Worm (Caenorhabditis elegans): ENCODE results near the gene Y110A2AL.9.
A peak's percentile ranks its signal among the peaks of the same experiment; 100 is the strongest.

The Y110A2AL.9 gene

ce11 chrII:2836853-2837252 lies 29.6 kb downstream of the Y110A2AL.9 start, which contains the start of gene K12H6.7:
Gene K12H6.7 (minus strand): TSS chrII:2836953.
- TF ChIP-seq pha-2 (tag; optimal IDR thresholded peaks at IDR 0.05) (no peak), ama-1 (optimal IDR thresholded peaks at IDR 0.05) (no peak), lin-11 (tag; optimal IDR thresholded peaks at IDR 0.05) (no peak), ceh-9 (tag; optimal IDR thresholded peaks at IDR 0.05) (no peak), hlh-30 (tag; optimal IDR thresholded peaks at IDR 0.05; ENCODE audit: insufficient read depth) (no peak), pha-4 (tag; optimal IDR thresholded peaks at IDR 0.05) (no peak), ceh-31 (tag; optimal IDR thresholded peaks at IDR 0.05) (no peak), Y22D7AL.16 (tag; optimal IDR thresholded peaks at IDR 0.05) (no peak), sox-4 (tag; optimal IDR thresholded peaks at IDR 0.05) (no peak), hlh-6 (tag; optimal IDR thresholded peaks at IDR 0.05) (no peak), fax-1 (tag; optimal IDR thresholded peaks at IDR 0.05) (no peak), fkh-10 (GFP tag; optimal IDR thresholded peaks at IDR 0.05) (no peak), unc-55 (GFP tag; optimal IDR thresholded peaks at IDR 0.05) (no peak), nhr-232 (tag; optimal IDR thresholded peaks at IDR 0.05) (no peak), npax-4 (tag; optimal IDR thresholded peaks at IDR 0.05) (no peak), ceh-22 (tag; optimal IDR thresholded peaks at IDR 0.05) (no peak), elt-2 (tag; optimal IDR thresholded peaks at IDR 0.05) (no peak)

- TF ChIP-seq hlh-6 (tag; optimal IDR thresholded peaks at IDR 0.05) = no peak
- no peak for TF ChIP-seq ama-1 (optimal IDR thresholded peaks at IDR 0.05)
- peak; percentile 90 for TF ChIP-seq elt-2 (tag; optimal IDR thresholded peaks at IDR 0.05)
- no peak for TF ChIP-seq T23F11.4 (GFP tag; optimal IDR thresholded peaks at IDR 0.05)
Measured at ce11 chrII:2834105-2834504, 32.3 kb downstream of the Y110A2AL.9 start.

- TF ChIP-seq ceh-30 (tag; optimal IDR thresholded peaks at IDR 0.05) (peak; percentile 26), unc-42 (tag; optimal IDR thresholded peaks at IDR 0.05) (no peak), hlh-30 (tag; optimal IDR thresholded peaks at IDR 0.05; ENCODE audit: insufficient read depth) (peak; percentile 57)
Measured at ce11 chrII:2832539-2832938, 33.9 kb downstream of the Y110A2AL.9 start.

- TF ChIP-seq syd-9 (tag; optimal IDR thresholded peaks at IDR 0.05) (no peak), unc-55 (GFP tag; optimal IDR thresholded peaks at IDR 0.05) (peak; percentile 14), elt-2 (tag; optimal IDR thresholded peaks at IDR 0.05) (no peak)
Measured at ce11 chrII:2832098-2832497, 34.3 kb downstream of the Y110A2AL.9 start.

DNA sequence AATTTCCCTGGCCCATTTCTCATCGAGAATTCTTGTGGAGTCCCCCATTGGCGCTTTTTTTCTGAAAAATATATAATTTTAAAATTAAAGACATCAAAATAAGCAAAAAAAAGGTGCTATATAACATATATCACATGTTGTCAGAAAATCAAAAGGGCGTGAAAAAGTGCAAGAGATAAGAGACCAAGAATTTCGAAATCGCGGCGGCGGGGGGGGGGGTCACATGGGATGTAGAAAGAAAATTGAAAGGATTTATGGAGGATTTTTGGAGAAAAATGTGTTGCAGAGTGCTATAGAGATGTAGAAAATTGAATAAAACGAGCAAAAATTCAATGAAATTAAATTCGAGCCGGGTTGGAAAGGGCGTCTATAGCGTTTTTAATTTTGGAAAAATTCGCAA lies 35.3 kb downstream of the Y110A2AL.9 start, which contains the start of gene K12H6.6:
Gene K12H6.6 (minus strand): TSS at position 61 of the 400 bp plus-strand sequence.
- TF ChIP-seq unc-42 (tag; optimal IDR thresholded peaks at IDR 0.05) (peak; percentile 12), dve-1 (tag; optimal IDR thresholded peaks at IDR 0.05) (no peak)

DNA sequence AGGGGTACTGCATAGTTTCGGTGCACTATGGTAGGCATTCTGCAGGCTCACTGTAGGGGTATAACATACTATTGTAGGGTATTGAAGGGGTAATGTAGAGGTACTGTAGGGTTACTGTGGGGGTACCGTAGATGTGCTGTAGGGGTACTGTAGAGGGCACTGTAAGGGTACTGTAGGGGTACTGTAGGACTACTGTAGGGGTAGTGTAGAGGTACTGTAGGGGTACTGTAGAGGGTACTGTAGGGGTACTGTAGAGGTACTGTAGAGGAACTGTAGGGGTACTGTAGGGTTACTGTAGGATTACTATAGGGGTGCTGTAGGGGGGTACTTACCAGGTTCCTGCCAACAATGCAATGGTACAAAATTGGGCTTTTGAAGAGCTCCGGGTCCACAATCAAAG lies 36.3 kb downstream of the Y110A2AL.9 start:
- TF ChIP-seq dmd-4 (tag; optimal IDR thresholded peaks at IDR 0.05; ENCODE audit: borderline replicate concordance) (no peak), hlh-13 (GFP tag; optimal IDR thresholded peaks at IDR 0.05) (no peak), fkh-10 (GFP tag; optimal IDR thresholded peaks at IDR 0.05) (no peak), elt-2 (tag; optimal IDR thresholded peaks at IDR 0.05) (no peak), ama-1 (optimal IDR thresholded peaks at IDR 0.05) (no peak), hlh-15 (tag; optimal IDR thresholded peaks at IDR 0.05) (no peak), ceh-22 (tag; optimal IDR thresholded peaks at IDR 0.05) (no peak), syd-9 (tag; optimal IDR thresholded peaks at IDR 0.05) (no peak), pros-1 (tag; optimal IDR thresholded peaks at IDR 0.05) (no peak), rnt-1 (tag; optimal IDR thresholded peaks at IDR 0.05) (no peak), pha-2 (tag; optimal IDR thresholded peaks at IDR 0.05) (no peak), lim-6 (tag; optimal IDR thresholded peaks at IDR 0.05) (no peak), nhr-11 (tag; optimal IDR thresholded peaks at IDR 0.05) (no peak)

DNA sequence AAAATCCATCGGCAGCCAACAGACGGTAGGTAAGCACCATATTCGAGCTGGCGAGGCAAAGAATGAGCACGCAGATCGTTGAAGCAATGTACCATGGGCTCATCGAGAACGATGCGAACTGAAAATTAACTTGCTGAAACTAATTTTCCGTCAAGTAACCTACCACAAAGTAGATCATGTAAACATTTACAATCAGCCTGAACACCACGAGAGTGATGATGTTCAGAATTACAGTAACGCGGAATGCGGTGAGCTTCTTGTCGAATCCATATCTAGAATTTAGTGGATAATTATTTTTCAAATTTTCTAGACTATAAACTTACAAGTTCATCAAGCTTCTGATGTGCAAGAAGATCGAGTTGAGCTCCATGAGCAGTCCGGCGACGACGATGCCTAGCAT lies 37.0 kb downstream of the Y110A2AL.9 start:
- no peak for TF ChIP-seq fkh-6 (tag; optimal IDR thresholded peaks at IDR 0.05)
- TF ChIP-seq sox-4 (tag; optimal IDR thresholded peaks at IDR 0.05) = no peak
- no peak for TF ChIP-seq pha-2 (tag; optimal IDR thresholded peaks at IDR 0.05)
- TF ChIP-seq pqm-1 (tag; optimal IDR thresholded peaks at IDR 0.05) = no peak
- TF ChIP-seq pat-9 (tag; optimal IDR thresholded peaks at IDR 0.05) = no peak
- TF ChIP-seq ttx-3 (tag; optimal IDR thresholded peaks at IDR 0.05) = no peak
- TF ChIP-seq sox-2 (GFP tag; IDR thresholded peaks at IDR 0.05) = no peak
- no peak for TF ChIP-seq ceh-2 (tag; optimal IDR thresholded peaks at IDR 0.05)
- TF ChIP-seq F13H6.1 (tag; optimal IDR thresholded peaks at IDR 0.05) = no peak
- TF ChIP-seq T23F11.4 (GFP tag; optimal IDR thresholded peaks at IDR 0.05) = no peak
- no peak for TF ChIP-seq unc-55 (GFP tag; optimal IDR thresholded peaks at IDR 0.05)
- no peak for TF ChIP-seq ceh-30 (tag; optimal IDR thresholded peaks at IDR 0.05)
- TF ChIP-seq lin-11 (tag; optimal IDR thresholded peaks at IDR 0.05) = no peak
- TF ChIP-seq odd-2 (tag; optimal IDR thresholded peaks at IDR 0.05) = no peak
- no peak for TF ChIP-seq ahr-1 (tag; optimal IDR thresholded peaks at IDR 0.05)
